Worm (Caenorhabditis elegans) whole organism, L1 larva: ENCODE results near the gene F15D4.2.

Source experiments
- ces-1 ChIP-seq: fragments of 150-350 bp; optimal IDR thresholded peaks from 2 replicates; lab custom pipeline; 2014; ENCODE audit warnings: missing biosample characterization, missing genetic modification reagents, missing genetic modification characterization
- elt-2 ChIP-seq: sonication (generic microtip); optimal IDR thresholded peaks from 2 replicates; lab custom pipeline; 2016; ENCODE audit warnings: missing genetic modification characterization, mild to moderate bottlenecking, inconsistent platforms, missing compliant biosample characterization, missing genetic modification reagents
- ets-5 ChIP-seq: fragments of 200-800 bp; sonication (Bioruptor generic); IDR thresholded peaks from 2 replicates; pipeline ENCODE4 v1.3.6; 2022; ENCODE audit warnings: missing genetic modification characterization, missing compliant biosample characterization
- mdl-1 ChIP-seq, 2 experiments: fragments of 150-350 bp; optimal IDR thresholded peaks; 2 replicates each; lab custom pipeline; 2014 to 2017; ENCODE audit warnings: missing biosample characterization in 2 of 2, missing genetic modification characterization in 2 of 2, inconsistent platforms in 1 of 2
- nhr-11 ChIP-seq: fragments of 150-350 bp; optimal IDR thresholded peaks from 2 replicates; lab custom pipeline; 2014; ENCODE audit warnings: missing biosample characterization, missing genetic modification characterization
- nhr-12 ChIP-seq: sonication (generic microtip); optimal IDR thresholded peaks from 2 replicates; lab custom pipeline; 2017; ENCODE audit warnings: missing biosample characterization, missing genetic modification characterization
- nhr-237 ChIP-seq: fragments of 150-350 bp; optimal IDR thresholded peaks from 2 replicates; lab custom pipeline; 2014; ENCODE audit warnings: missing biosample characterization, missing genetic modification characterization
- nhr-76 ChIP-seq: sonication (generic microtip); optimal IDR thresholded peaks from 2 replicates; lab custom pipeline; 2017; ENCODE audit warnings: missing biosample characterization, missing genetic modification characterization
- pqm-1 ChIP-seq: sonication (generic microtip); optimal IDR thresholded peaks from 3 replicates; lab custom pipeline; 2017; ENCODE audit warnings: missing biosample characterization, missing genetic modification characterization
- tbx-2 ChIP-seq: sonication (generic microtip); optimal IDR thresholded peaks from 2 replicates; lab custom pipeline; 2016; ENCODE audit warnings: missing genetic modification characterization, missing compliant biosample characterization
- xbp-1 ChIP-seq: sonication (generic microtip); optimal IDR thresholded peaks from 2 replicates; lab custom pipeline; 2016; ENCODE audit warnings: missing genetic modification characterization, missing compliant biosample characterization
- zag-1 ChIP-seq: fragments of 150-350 bp; optimal IDR thresholded peaks from 2 replicates; lab custom pipeline; 2014; ENCODE audit warnings: missing biosample characterization, missing genetic modification characterization
- ztf-11 ChIP-seq, 2 experiments: sonication (generic microtip); optimal IDR thresholded peaks; 2 replicates each; lab custom pipeline; 2016 to 2017; ENCODE audit warnings: missing genetic modification characterization in 2 of 2, missing biosample characterization in 1 of 2, missing compliant biosample characterization in 1 of 2

DNA sequence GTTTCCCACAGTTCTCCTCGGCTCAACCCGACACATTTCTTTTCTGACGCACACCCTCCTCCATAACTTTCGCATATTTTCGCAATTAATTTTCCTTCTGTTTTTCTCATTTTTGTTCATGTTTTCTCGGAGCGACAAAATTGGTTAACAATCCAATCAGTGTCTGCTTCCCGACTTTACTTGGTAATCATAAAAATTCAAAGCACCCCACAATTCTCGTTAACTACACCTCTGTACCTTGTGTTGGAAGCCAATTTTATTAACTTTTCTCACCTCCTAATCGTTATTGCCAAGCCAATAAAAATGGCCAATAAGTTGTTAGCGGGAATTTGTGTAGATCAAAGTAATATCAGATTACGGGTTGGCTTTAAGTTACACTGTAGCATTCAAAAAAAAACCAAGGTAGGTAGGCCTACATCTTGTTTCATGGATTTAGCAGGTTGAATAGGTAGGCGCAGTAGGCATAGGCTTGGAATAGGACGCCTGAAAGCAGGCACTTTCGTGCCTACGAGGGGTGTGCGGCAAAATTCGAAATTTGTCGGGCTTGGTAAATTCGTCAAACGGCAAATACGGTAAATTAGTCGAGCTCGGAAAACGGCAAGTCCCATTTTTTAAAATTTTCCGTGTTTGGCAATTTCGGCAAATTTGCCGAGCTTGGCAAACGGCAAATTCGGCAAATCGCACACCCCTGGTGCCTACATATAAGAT lies 14.8 kb downstream of the F15D4.2 start:
- no peak for TF ChIP-seq pqm-1 (tag; lab: Kevin White, UChicago)
- TF ChIP-seq nhr-76 (tag; lab: Kevin White, UChicago): no peak
- TF ChIP-seq ces-1 (GFP tag; lab: Kevin White, UChicago): no peak
- no peak for TF ChIP-seq nhr-11 (tag; lab: Kevin White, UChicago)
- TF ChIP-seq zag-1 (tag; lab: Kevin White, UChicago): no peak
- no peak for TF ChIP-seq elt-2 (tag; lab: Kevin White, UChicago)
- no peak for TF ChIP-seq nhr-12 (tag; lab: Kevin White, UChicago)
- TF ChIP-seq ztf-11 (tag; optimal IDR thresholded peaks at IDR 0.05; lab: Kevin White, UChicago): no peak
- no peak for TF ChIP-seq mdl-1 (tag; optimal IDR thresholded peaks at IDR 0.05; lab: Kevin White, UChicago)
- no peak for TF ChIP-seq xbp-1
- TF ChIP-seq nhr-237 (tag; lab: Kevin White, UChicago): no peak
- TF ChIP-seq tbx-2 (tag; lab: Kevin White, UChicago): no peak
- no peak for TF ChIP-seq ets-5
